Worm (Caenorhabditis elegans) whole organism, L4 larva: ENCODE measurements around the gene mrpl-36.
A peak's percentile ranks its signal among the peaks of the same experiment; 100 is the strongest.

Source experiments
- F49E8.2 ChIP-seq: sonication (generic microtip); optimal IDR thresholded peaks from 2 replicates; lab custom pipeline; 2016; ENCODE audit warnings: missing compliant biosample characterization, mild to moderate bottlenecking, missing genetic modification characterization, borderline replicate concordance
- Y105C5A.15 ChIP-seq: fragments of 200-800 bp; sonication (Bioruptor generic); IDR thresholded peaks from 2 replicates; pipeline ENCODE4 v1.3.6; 2022; ENCODE audit warnings: missing genetic modification characterization, missing compliant biosample characterization
- ZK546.5 ChIP-seq, 2 experiments: sonication (generic microtip); optimal IDR thresholded peaks; 2 replicates each; lab custom pipeline; 2017; ENCODE audit warnings: missing biosample characterization in 2 of 2, missing genetic modification characterization in 2 of 2
- ceh-82 ChIP-seq: sonication (generic microtip); optimal IDR thresholded peaks from 2 replicates; lab custom pipeline; 2017; ENCODE audit warnings: missing biosample characterization, missing genetic modification characterization
- daf-12 ChIP-seq: fragments of 150-350 bp; optimal IDR thresholded peaks from 2 replicates; lab custom pipeline; 2014; ENCODE audit warnings: missing biosample characterization, missing genetic modification reagents, missing genetic modification characterization
- fkh-10 ChIP-seq: fragments of 150-350 bp; optimal IDR thresholded peaks from 2 replicates; lab custom pipeline; 2014; ENCODE audit warnings: missing biosample characterization, missing genetic modification reagents, missing genetic modification characterization
- nhr-25 ChIP-seq: sonication (generic microtip); optimal IDR thresholded peaks from 2 replicates; lab custom pipeline; 2017; ENCODE audit warnings: missing genetic modification characterization, mild to moderate bottlenecking, missing compliant biosample characterization, antibody characterized with exemption, moderate library complexity, borderline replicate concordance; ENCODE audit not compliant: insufficient read depth
- rbr-2 ChIP-seq: sonication (generic microtip); optimal IDR thresholded peaks from 2 replicates; lab custom pipeline; 2016; ENCODE audit warnings: missing genotype, missing genetic modification characterization, missing compliant biosample characterization
- ztf-11 ChIP-seq: fragments of 150-350 bp; optimal IDR thresholded peaks from 2 replicates; lab custom pipeline; 2014; ENCODE audit warnings: missing biosample characterization, missing genetic modification characterization

DNA sequence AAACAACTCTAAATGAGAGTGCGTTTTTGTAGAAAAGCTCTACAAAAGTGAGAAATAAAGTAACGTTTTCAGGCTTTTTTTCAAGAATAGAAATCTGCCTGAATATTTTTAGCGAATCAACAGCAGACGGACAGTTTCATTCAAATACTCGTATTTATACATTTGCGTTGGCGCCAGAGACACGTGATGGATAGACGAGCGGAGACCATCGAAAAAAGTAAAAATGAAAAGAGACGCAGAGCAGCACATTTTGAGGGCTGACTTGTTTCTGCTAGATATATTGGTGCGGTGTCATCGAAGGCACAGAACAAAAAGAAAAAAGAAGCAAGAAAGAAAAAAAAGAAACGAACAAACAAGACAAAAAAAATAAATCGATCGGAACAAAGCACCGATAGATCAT is 21.9 kb downstream of the mrpl-36 start:
- TF ChIP-seq fkh-10 (GFP tag; lab: Kevin White, UChicago) (no peak), nhr-25 (no peak), F49E8.2 (no peak), rbr-2 (tag; lab: Kevin White, UChicago) (peak; percentile 29), ztf-11 (tag; lab: Kevin White, UChicago) (no peak), ZK546.5 (tag; optimal IDR thresholded peaks at IDR 0.05; lab: Kevin White, UChicago) (no peak), Y105C5A.15 (GFP tag; lab: Robert Waterston, UW) (no peak), daf-12 (no peak), ceh-82 (tag; lab: Kevin White, UChicago) (no peak)
